Worm (Caenorhabditis elegans) whole organism, L1 larva: ENCODE measurements around the gene ZK666.1.

Source experiments
- ces-1 ChIP-seq: fragments of 150-350 bp; optimal IDR thresholded peaks from 2 replicates; lab custom pipeline; 2014; ENCODE audit warnings: missing biosample characterization, missing genetic modification reagents, missing genetic modification characterization
- nhr-237 ChIP-seq: fragments of 150-350 bp; optimal IDR thresholded peaks from 2 replicates; lab custom pipeline; 2014; ENCODE audit warnings: missing biosample characterization, missing genetic modification characterization
- pqm-1 ChIP-seq: sonication (generic microtip); optimal IDR thresholded peaks from 3 replicates; lab custom pipeline; 2017; ENCODE audit warnings: missing biosample characterization, missing genetic modification characterization
- skn-1 ChIP-seq: fragments of 150-350 bp; optimal IDR thresholded peaks from 2 replicates; lab custom pipeline; 2014; ENCODE audit warnings: missing biosample characterization, missing genetic modification characterization

- no peak for TF ChIP-seq pqm-1 (tag; lab: Kevin White, UChicago)
- TF ChIP-seq ces-1, result no peak
- TF ChIP-seq nhr-237 (tag; lab: Kevin White, UChicago), result no peak
- no peak for TF ChIP-seq skn-1 (tag; lab: Kevin White, UChicago)
Measured at ce11 chrII:10464230-10464920, 6.8 kb downstream of the ZK666.1 start, which contains the start of the genes ZK673.6 and sdz-37.
